Fruit fly (Drosophila melanogaster): Measurements from ENCODE around the gene CG9853.

The CG9853 gene

dm6 chr3R:4378363-4379354, 23.2 kb downstream of the CG9853 start, which contains the start of gene Sfxn1-3 (continued):
- peak; percentile 58 for TF ChIP-seq Asciz (GFP tag; optimal IDR thresholded peaks at IDR 0.05)
- TF ChIP-seq ranshi (GFP tag; IDR thresholded peaks at IDR 0.05), result no peak; the same call in 1 of the 2 replicates
- no peak for TF ChIP-seq lola (GFP tag; optimal IDR thresholded peaks at IDR 0.05)
- TF ChIP-seq Oaz (GFP tag; IDR thresholded peaks at IDR 0.05), result no peak
- no peak for TF ChIP-seq dati (GFP tag; IDR thresholded peaks at IDR 0.05)

dm6 chr3R:4362010-4362409, 39.8 kb downstream of the CG9853 start:
- TF ChIP-seq CG18619 (GFP tag; optimal IDR thresholded peaks at IDR 0.05), result no peak
- no peak for TF ChIP-seq Awh (GFP tag; IDR thresholded peaks at IDR 0.05)
- TF ChIP-seq inv (GFP tag; IDR thresholded peaks at IDR 0.05; ENCODE audit: partially characterized antibody), result no peak
- TF ChIP-seq CG10274 (GFP tag; optimal IDR thresholded peaks at IDR 0.05), result no peak
- no peak for TF ChIP-seq CG15011 (GFP tag; optimal IDR thresholded peaks at IDR 0.05)
- no peak for TF ChIP-seq ind (GFP tag; optimal IDR thresholded peaks at IDR 0.05)
- TF ChIP-seq tgo (GFP tag; IDR thresholded peaks at IDR 0.05), result no peak

dm6 chr3R:4360668-4361110, 41.1 kb downstream of the CG9853 start:
- no peak for TF ChIP-seq gem (tag; optimal IDR thresholded peaks at IDR 0.05)
- TF ChIP-seq H15 (GFP tag; IDR thresholded peaks at IDR 0.05), result no peak
- no peak for TF ChIP-seq CG11456 (GFP tag; IDR thresholded peaks at IDR 0.05)
- TF ChIP-seq Scr (GFP tag; IDR thresholded peaks at IDR 0.05; ENCODE audit: partially characterized antibody), result 0 out of 2 replicates have a peak, but pooled peaks have one; percentile 25
- peak; percentile 100 for TF ChIP-seq onecut (GFP tag; IDR thresholded peaks at IDR 0.05)
- no peak for TF ChIP-seq CG6791 (GFP tag; IDR thresholded peaks at IDR 0.05; ENCODE audit: partially characterized antibody)
- no peak for TF ChIP-seq CG12659 (GFP tag; optimal IDR thresholded peaks at IDR 0.05)
- TF ChIP-seq CG4820 (GFP tag; optimal IDR thresholded peaks at IDR 0.05), result no peak
- TF ChIP-seq lab (GFP tag; optimal IDR thresholded peaks at IDR 0.05), result peak; percentile 50
- peak; percentile 28; the same call in 1 of the 2 replicates for TF ChIP-seq Drgx (GFP tag; IDR thresholded peaks at IDR 0.05)
- TF ChIP-seq luna (GFP tag; optimal IDR thresholded peaks at IDR 0.05), result no peak
- TF ChIP-seq B-H2 (GFP tag; optimal IDR thresholded peaks at IDR 0.05), result no peak
- peak; percentile 33 for TF ChIP-seq CG13894 (tag; optimal IDR thresholded peaks at IDR 0.05)
- TF ChIP-seq CG7987 (GFP tag; optimal IDR thresholded peaks at IDR 0.05), result no peak
- peak; percentile 2 for TF ChIP-seq caup (GFP tag; optimal IDR thresholded peaks at IDR 0.05; ENCODE audit: severe bottlenecking)
- TF ChIP-seq Dbx (GFP tag; IDR thresholded peaks at IDR 0.05), result 0 out of 3 replicates have a peak, but pooled peaks have one; percentile 48
- peak; percentile 69; the same call in 1 of the 3 replicates for TF ChIP-seq CG6175 (GFP tag; IDR thresholded peaks at IDR 0.05)
- TF ChIP-seq CG18599 (GFP tag; optimal IDR thresholded peaks at IDR 0.05), result peak; percentile 41
- TF ChIP-seq grn (GFP tag; optimal IDR thresholded peaks at IDR 0.05), result peak; percentile 51
- peak; percentile 27 for TF ChIP-seq yki (optimal IDR thresholded peaks at IDR 0.05)
- TF ChIP-seq pho (GFP tag; optimal IDR thresholded peaks at IDR 0.05), result no peak
- peak; percentile 29; the same call in 1 of the 2 replicates for TF ChIP-seq Bgb (GFP tag; IDR thresholded peaks at IDR 0.05; ENCODE audit: partially characterized antibody)
- TF ChIP-seq pb (GFP tag; optimal IDR thresholded peaks at IDR 0.05), result peak; percentile 10
- no peak for TF ChIP-seq CG30431 (GFP tag; optimal IDR thresholded peaks at IDR 0.05)
- TF ChIP-seq CG9215 (GFP tag; IDR thresholded peaks at IDR 0.05), result no peak
- peak; percentile 61; the same call in 1 of the 2 replicates for TF ChIP-seq Adf1 (GFP tag; IDR thresholded peaks at IDR 0.05)
- 0 out of 4 replicates have a peak, but pooled peaks have one; percentile 44 for TF ChIP-seq Dll (GFP tag; IDR thresholded peaks at IDR 0.05; ENCODE audit: partially characterized antibody)
- TF ChIP-seq rib (GFP tag; IDR thresholded peaks at IDR 0.05), result peak; percentile 38; the same call in 1 of the 2 replicates
- peak; percentile 14 for TF ChIP-seq Jarid2 (GFP tag; optimal IDR thresholded peaks at IDR 0.05)
- TF ChIP-seq fd64A (GFP tag; optimal IDR thresholded peaks at IDR 0.05), result no peak
- peak; percentile 55 for TF ChIP-seq CG6765 (GFP tag; optimal IDR thresholded peaks at IDR 0.05)
- peak; percentile 61 for TF ChIP-seq Fer1 (GFP tag; optimal IDR thresholded peaks at IDR 0.05)

Measured in whole organism, embryonic.